Fruit fly (Drosophila melanogaster) whole organism, embryonic: Measurements from ENCODE around the gene CG10638.

Experiments used
- Atf-2 ChIP-seq: fragments of 200-800 bp; sonication (Bioruptor generic); optimal IDR thresholded peaks from 2 replicates; lab custom pipeline; 2016; ENCODE audit warnings: missing biosample characterization, missing genetic modification characterization
- Awh ChIP-seq: fragments of 200-800 bp; sonication (Bioruptor generic); IDR thresholded peaks from 2 replicates; pipeline ENCODE4, ENCODE4 v1.3.6; 2022; ENCODE audit warnings: missing biosample characterization, missing genetic modification characterization
- Bgb ChIP-seq: fragments of 200-800 bp; sonication (Bioruptor generic); IDR thresholded peaks from 2 replicates; pipeline ENCODE4 v1.3.6; 2022; ENCODE audit warnings: missing biosample characterization, missing genetic modification characterization; ENCODE audit not compliant: partially characterized antibody
- CG10431 ChIP-seq: fragments of 200-800 bp; sonication (Bioruptor generic); optimal IDR thresholded peaks from 3 replicates; lab custom pipeline; 2018; ENCODE audit warnings: missing biosample characterization, mild to moderate bottlenecking, missing genetic modification characterization
- CG10543 ChIP-seq: fragments of 200-800 bp; sonication (Bioruptor generic); optimal IDR thresholded peaks from 3 replicates; lab custom pipeline; 2017; ENCODE audit warnings: missing biosample characterization, mild to moderate bottlenecking, missing genetic modification characterization, moderate library complexity
- CG10959 ChIP-seq: fragments of 200-800 bp; sonication (Bioruptor generic); IDR thresholded peaks from 2 replicates; pipeline ENCODE4 v1.3.6; 2022; ENCODE audit warnings: missing biosample characterization, missing genetic modification characterization
- CG11247 ChIP-seq: fragments of 200-800 bp; sonication (Bioruptor generic); IDR thresholded peaks from 2 replicates; pipeline ENCODE4 v1.3.6; 2022; ENCODE audit warnings: missing biosample characterization, missing genetic modification characterization
- CG12659 ChIP-seq: fragments of 200-800 bp; sonication (Bioruptor generic); optimal IDR thresholded peaks from 3 replicates; lab custom pipeline; 2017; ENCODE audit warnings: mild to moderate bottlenecking, missing biosample characterization, missing genetic modification reagents, missing genetic modification characterization
- CG13296 ChIP-seq: fragments of 200-800 bp; sonication (Bioruptor generic); optimal IDR thresholded peaks from 3 replicates; lab custom pipeline; 2018; ENCODE audit warnings: missing biosample characterization, mild to moderate bottlenecking, missing genetic modification characterization
- CG15514 ChIP-seq: fragments of 200-800 bp; sonication (Bioruptor generic); optimal IDR thresholded peaks from 3 replicates; lab custom pipeline; 2017; ENCODE audit warnings: missing biosample characterization, missing genetic modification characterization, mild to moderate bottlenecking, moderate library complexity, missing genetic modification reagents
- CG17359 ChIP-seq: fragments of 200-800 bp; sonication (Bioruptor generic); optimal IDR thresholded peaks from 3 replicates; lab custom pipeline; 2018; ENCODE audit warnings: missing biosample characterization, mild to moderate bottlenecking, missing genetic modification characterization, moderate library complexity
- CG18599 ChIP-seq: fragments of 200-800 bp; sonication (Bioruptor generic); optimal IDR thresholded peaks from 3 replicates; lab custom pipeline; 2017; ENCODE audit warnings: missing biosample characterization, missing genetic modification characterization, mild to moderate bottlenecking, moderate library complexity, missing genetic modification reagents
- CG2129 ChIP-seq: fragments of 200-800 bp; sonication (Bioruptor generic); IDR thresholded peaks from 2 replicates; pipeline ENCODE4 v1.3.6; 2022; ENCODE audit warnings: missing biosample characterization, missing genetic modification characterization; ENCODE audit not compliant: partially characterized antibody
- CG31224 ChIP-seq: fragments of 200-800 bp; sonication (Bioruptor generic); IDR thresholded peaks from 2 replicates; pipeline ENCODE4 v1.3.6; 2022; ENCODE audit warnings: missing biosample characterization, missing genetic modification characterization
- CG32767 ChIP-seq: fragments of 200-800 bp; sonication (Bioruptor generic); IDR thresholded peaks from 2 replicates; pipeline ENCODE4 v1.3.6; 2022; ENCODE audit warnings: missing biosample characterization, missing genetic modification characterization
- CG34376 ChIP-seq: fragments of 200-800 bp; sonication (Bioruptor generic); optimal IDR thresholded peaks from 2 replicates; lab custom pipeline; 2018; ENCODE audit warnings: missing biosample characterization, mild to moderate bottlenecking, missing genetic modification characterization
- CG6175 ChIP-seq: fragments of 200-800 bp; sonication (Bioruptor generic); IDR thresholded peaks from 3 replicates; pipeline ENCODE4 v1.3.6; 2022; ENCODE audit warnings: missing biosample characterization, missing genetic modification characterization
- CG6654 ChIP-seq: fragments of 200-800 bp; sonication (Bioruptor generic); optimal IDR thresholded peaks from 2 replicates; lab custom pipeline; 2017; ENCODE audit warnings: missing biosample characterization, mild to moderate bottlenecking, missing genetic modification characterization
- CG6683 ChIP-seq: fragments of 200-800 bp; sonication (Bioruptor generic); optimal IDR thresholded peaks from 2 replicates; lab custom pipeline; 2017; ENCODE audit warnings: missing biosample characterization, mild to moderate bottlenecking, missing genetic modification characterization, missing genetic modification reagents
- CG6791 ChIP-seq: fragments of 200-800 bp; sonication (Bioruptor generic); IDR thresholded peaks from 3 replicates; pipeline ENCODE4 v1.3.6; 2022; ENCODE audit warnings: missing biosample characterization, missing genetic modification characterization; ENCODE audit not compliant: partially characterized antibody
- CG7987 ChIP-seq: fragments of 200-800 bp; sonication (Bioruptor generic); optimal IDR thresholded peaks from 2 replicates; lab custom pipeline; 2018; ENCODE audit warnings: missing biosample characterization, mild to moderate bottlenecking, missing genetic modification characterization, moderate library complexity
- CHES-1-like ChIP-seq: fragments of 200-800 bp; sonication (Bioruptor generic); optimal IDR thresholded peaks from 2 replicates; lab custom pipeline; 2016; ENCODE audit warnings: missing biosample characterization, missing genetic modification characterization
- D19B ChIP-seq: fragments of 200-800 bp; sonication (Bioruptor generic); optimal IDR thresholded peaks from 2 replicates; lab custom pipeline; 2017; ENCODE audit warnings: missing biosample characterization, mild to moderate bottlenecking, missing genetic modification characterization
- E2f1 ChIP-seq: fragments of 200-800 bp; sonication (Bioruptor generic); IDR thresholded peaks from 2 replicates; pipeline ENCODE4 v1.3.6; 2022; ENCODE audit warnings: missing biosample characterization, missing genetic modification characterization
- E2f2 ChIP-seq: fragments of 200-800 bp; sonication (Bioruptor generic); IDR thresholded peaks from 2 replicates; pipeline ENCODE4 v1.3.6; 2022; ENCODE audit warnings: missing biosample characterization, missing genetic modification characterization
- Ets97D ChIP-seq: fragments of 200-800 bp; sonication (Bioruptor generic); optimal IDR thresholded peaks from 3 replicates; lab custom pipeline; 2016; ENCODE audit warnings: missing biosample characterization, missing genetic modification characterization
- Fer1 ChIP-seq: fragments of 200-800 bp; sonication (Bioruptor generic); optimal IDR thresholded peaks from 2 replicates; lab custom pipeline; 2017; ENCODE audit warnings: missing biosample characterization, mild to moderate bottlenecking, missing genetic modification characterization
- GATAe ChIP-seq: fragments of 200-800 bp; sonication (Bioruptor generic); conservative IDR thresholded peaks from 2 replicates; pipeline ENCODE4 v1.3.6; 2022; ENCODE audit warnings: missing biosample characterization, missing genetic modification characterization
- HmgZ ChIP-seq: fragments of 200-800 bp; sonication (Bioruptor generic); optimal IDR thresholded peaks from 2 replicates; lab custom pipeline; 2018; ENCODE audit warnings: missing biosample characterization, mild to moderate bottlenecking, missing genetic modification characterization
- Hmr ChIP-seq: fragments of 200-800 bp; sonication (Bioruptor generic); optimal IDR thresholded peaks from 3 replicates; lab custom pipeline; 2017; ENCODE audit warnings: mild to moderate bottlenecking, missing biosample characterization, missing genetic modification reagents, missing genetic modification characterization
- Hsf ChIP-seq: fragments of 200-800 bp; sonication (Bioruptor generic); optimal IDR thresholded peaks from 3 replicates; lab custom pipeline; 2016; ENCODE audit warnings: missing biosample characterization, missing genetic modification characterization
- MESR4 ChIP-seq: fragments of 200-800 bp; sonication (Bioruptor generic); optimal IDR thresholded peaks from 2 replicates; lab custom pipeline; 2018; ENCODE audit warnings: missing biosample characterization, mild to moderate bottlenecking, missing genetic modification characterization, moderate library complexity
- Med ChIP-seq: fragments of 200-800 bp; sonication (Bioruptor generic); peaks from one replicate; lab custom pipeline; 2016; ENCODE audit warnings: missing biosample characterization, missing genetic modification characterization, mild to moderate bottlenecking, inconsistent platforms, moderate library complexity
- Meics ChIP-seq: fragments of 200-800 bp; sonication (Bioruptor generic); optimal IDR thresholded peaks from 2 replicates; lab custom pipeline; 2017; ENCODE audit warnings: missing biosample characterization, mild to moderate bottlenecking, missing genetic modification characterization
- PHDP ChIP-seq: fragments of 200-800 bp; sonication (Bioruptor generic); optimal IDR thresholded peaks from 3 replicates; lab custom pipeline; 2018; ENCODE audit warnings: missing biosample characterization, mild to moderate bottlenecking, missing genetic modification characterization, moderate library complexity
- Rfx ChIP-seq: fragments of 200-800 bp; sonication (Bioruptor generic); IDR thresholded peaks from 2 replicates; pipeline ENCODE4 v1.3.6; 2022; ENCODE audit warnings: missing biosample characterization, missing genetic modification characterization
- Usf ChIP-seq: fragments of 200-800 bp; sonication (Bioruptor generic); optimal IDR thresholded peaks from 2 replicates; lab custom pipeline; 2017; ENCODE audit warnings: missing genotype, missing biosample characterization, missing genetic modification characterization
- caup ChIP-seq: fragments of 200-800 bp; sonication (Bioruptor generic); optimal IDR thresholded peaks from 3 replicates; lab custom pipeline; 2017; ENCODE audit warnings: missing biosample characterization, mild to moderate bottlenecking, missing genetic modification characterization, moderate library complexity; ENCODE audit not compliant: severe bottlenecking
- ci ChIP-seq: fragments of 200-800 bp; sonication (Bioruptor generic); IDR thresholded peaks from 3 replicates; pipeline ENCODE4 v1.3.6; 2022; ENCODE audit warnings: missing biosample characterization, missing genetic modification characterization
- exex ChIP-seq: fragments of 200-800 bp; sonication (Bioruptor generic); optimal IDR thresholded peaks from 4 replicates; lab custom pipeline; 2018; ENCODE audit warnings: missing biosample characterization, mild to moderate bottlenecking, missing genetic modification characterization, moderate library complexity
- hbn ChIP-seq: fragments of 200-800 bp; sonication (Bioruptor generic); IDR thresholded peaks from 2 replicates; pipeline ENCODE4 v1.3.6; 2022; ENCODE audit warnings: missing biosample characterization, missing genetic modification characterization; ENCODE audit not compliant: partially characterized antibody
- insv ChIP-seq, 2 experiments: fragments of 200-800 bp; sonication (Bioruptor generic); optimal IDR thresholded peaks; 3 replicates each; lab custom pipeline; 2016 to 2018; ENCODE audit warnings: missing biosample characterization in 2 of 2, missing genetic modification characterization in 2 of 2
- jigr1 ChIP-seq: fragments of 200-800 bp; sonication (Bioruptor generic); IDR thresholded peaks from 3 replicates; pipeline ENCODE4 v1.3.6; 2022; ENCODE audit warnings: missing biosample characterization, missing genetic modification characterization
- pb ChIP-seq: fragments of 200-800 bp; sonication (Bioruptor generic); optimal IDR thresholded peaks from 3 replicates; lab custom pipeline; 2016; ENCODE audit warnings: missing biosample characterization, missing genetic modification characterization
- sens ChIP-seq: fragments of 200-800 bp; sonication (Bioruptor generic); peaks from one replicate; lab custom pipeline; 2016; ENCODE audit warnings: missing biosample characterization, missing genetic modification characterization
- sug ChIP-seq: fragments of 200-800 bp; optimal IDR thresholded peaks from 2 replicates; lab custom pipeline; 2019; ENCODE audit warnings: missing biosample characterization, mild to moderate bottlenecking, missing genetic modification characterization, moderate library complexity

Gene CG10638

DNA sequence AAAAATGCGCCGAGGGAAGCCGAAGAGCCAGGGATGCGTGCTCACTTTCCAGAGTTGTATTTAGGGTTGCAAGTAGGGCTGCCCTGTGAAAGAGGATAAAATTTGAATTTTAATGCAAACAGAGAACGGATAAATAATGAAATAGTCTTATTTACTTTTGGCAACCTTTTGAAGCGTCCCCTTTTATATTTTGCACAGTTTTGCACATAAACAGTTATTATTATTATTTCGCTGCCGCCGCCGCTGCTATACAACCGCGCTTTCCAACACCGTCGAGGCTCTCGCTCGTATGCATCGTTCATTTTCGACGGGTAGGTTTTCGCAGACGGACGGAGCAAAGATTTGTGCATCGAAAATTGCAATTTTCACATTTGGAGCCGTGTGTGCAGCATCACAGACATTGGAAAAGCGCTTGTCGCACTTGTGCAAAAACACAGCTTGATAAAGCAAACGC, 13.7 kb upstream of the CG10638 start, which contains the start of the genes sti and tral (continued):
- no peak for TF ChIP-seq Bgb (GFP tag; lab: Robert Waterston, UW)
- peak; percentile 67 for TF ChIP-seq CG10431 (GFP tag; lab: Kevin White, UChicago)
- peak; percentile 67; the same call in 1 of the 2 replicates for TF ChIP-seq CG32767 (GFP tag; lab: Robert Waterston, UW)
- peak; percentile 90 for TF ChIP-seq Hmr
- TF ChIP-seq CG12659 (GFP tag; lab: Kevin White, UChicago): peak; percentile 92
- TF ChIP-seq, all 482 proteins: peak for 419

DNA sequence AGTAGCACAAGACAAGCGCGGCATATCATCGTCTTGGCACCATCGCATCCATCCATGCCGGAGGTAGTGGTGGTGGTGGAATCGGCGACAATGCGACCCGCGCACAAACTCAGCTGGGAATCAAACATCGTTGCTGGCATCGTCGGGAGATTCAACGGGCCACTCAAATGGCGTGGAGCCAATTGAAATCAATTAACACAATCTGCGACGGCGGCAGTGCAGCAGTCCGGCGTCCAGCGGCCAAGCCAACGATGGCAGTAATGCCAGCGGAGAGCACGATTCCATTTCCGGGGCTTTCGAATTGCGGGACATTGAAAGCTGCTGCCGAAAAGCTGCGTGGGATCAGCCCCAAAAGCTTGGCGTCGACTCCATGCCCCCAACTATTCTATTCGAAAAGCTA, 6.5 kb upstream of the CG10638 start, which contains the start of gene CG10654:
Gene CG10654, minus strand, starts transcription at position 270 of the 400 bp plus-strand sequence.
- TF ChIP-seq CG6683 (GFP tag; lab: Kevin White, UChicago) (peak; percentile 4), CG17359 (tag; lab: Kevin White, UChicago) (no peak), Ets97D (peak; percentile 38), CG6654 (GFP tag; lab: Kevin White, UChicago) (no peak), CHES-1-like (GFP tag; lab: Kevin White, UChicago) (no peak), CG11247 (GFP tag; lab: Robert Waterston, UW) (no peak), MESR4 (GFP tag; lab: Kevin White, UChicago) (peak; percentile 7), CG13296 (GFP tag; lab: Kevin White, UChicago) (peak; percentile 15), CG10543 (GFP tag; lab: Kevin White, UChicago) (no peak), Rfx (GFP tag; lab: Robert Waterston, UW) (0 out of 2 replicates have a peak, but pooled peaks have one; percentile 18), Fer1 (peak; percentile 41), ci (GFP tag; lab: Robert Waterston, UW) (peak; percentile 60; the same call in 2 of the 3 replicates), caup (GFP tag; lab: Kevin White, UChicago) (no peak), Meics (GFP tag; lab: Kevin White, UChicago) (no peak), CG18599 (GFP tag; lab: Kevin White, UChicago) (peak; percentile 37), CG6791 (GFP tag; lab: Robert Waterston, UW) (0 out of 3 replicates have a peak, but pooled peaks have one; percentile 38), E2f2 (peak; percentile 10; the same call in 1 of the 2 replicates), CG7987 (peak; percentile 33), sens (GFP tag; lab: Kevin White, UChicago) (peak; percentile 51), CG15514 (GFP tag; lab: Kevin White, UChicago) (peak; percentile 28), CG34376 (GFP tag; lab: Kevin White, UChicago) (peak; percentile 45), Atf-2 (no peak), CG10959 (GFP tag; lab: Robert Waterston, UW) (no peak), Awh (0 out of 2 replicates have a peak, but pooled peaks have one; percentile 11), CG6175 (GFP tag; lab: Robert Waterston, UW) (peak; percentile 14; the same call in 1 of the 3 replicates), pb (GFP tag; lab: Kevin White, UChicago) (peak; percentile 9), Med (GFP tag; lab: Kevin White, UChicago) (peak; percentile 70)

DNA sequence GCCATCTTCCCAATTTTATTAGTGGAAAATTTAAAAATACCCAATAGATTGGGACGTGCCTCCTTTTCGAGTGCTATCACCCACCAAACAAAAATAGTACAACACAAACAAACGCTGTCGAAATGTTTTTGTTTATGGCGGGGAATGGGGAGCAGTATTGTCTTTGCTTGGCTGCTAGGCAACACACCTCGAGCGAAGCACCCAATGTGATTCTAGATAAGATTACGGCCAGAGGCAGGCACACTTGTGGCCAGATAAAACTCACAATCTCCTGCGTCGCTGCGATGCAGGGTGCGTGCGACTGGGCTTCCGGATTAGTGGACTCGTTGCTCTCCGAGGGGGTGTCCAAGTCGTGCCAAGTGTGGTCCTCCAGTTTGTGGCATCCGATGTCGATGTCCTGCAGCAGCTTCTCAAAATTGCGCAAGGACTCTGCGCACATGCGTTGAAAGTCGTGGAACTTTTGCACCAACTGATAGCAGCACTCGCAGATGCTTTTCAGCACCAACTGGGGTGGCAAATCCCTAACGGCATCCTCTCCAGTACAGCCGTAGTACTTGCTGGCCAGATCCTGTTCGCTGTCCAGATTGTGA, 5.9 kb upstream of the CG10638 start:
- TF ChIP-seq Hsf (GFP tag; lab: Kevin White, UChicago): no peak
- no peak for TF ChIP-seq Usf (GFP tag; lab: Kevin White, UChicago)
- peak; percentile 72 for TF ChIP-seq GATAe (GFP tag; lab: Robert Waterston, UW)
- TF ChIP-seq CG31224 (GFP tag; lab: Robert Waterston, UW): no peak
- TF ChIP-seq D19B (GFP tag; lab: Kevin White, UChicago): no peak
- TF ChIP-seq sug: peak; percentile 68
- TF ChIP-seq insv (GFP tag; optimal IDR thresholded peaks at IDR 0.05; lab: Kevin White, UChicago): no peak
- TF ChIP-seq CG2129 (GFP tag; lab: Robert Waterston, UW): no peak
- no peak for TF ChIP-seq PHDP (tag; lab: Kevin White, UChicago)
- no peak for TF ChIP-seq pb (GFP tag; lab: Kevin White, UChicago)
- peak; percentile 33 for TF ChIP-seq HmgZ (tag; lab: Kevin White, UChicago)
- TF ChIP-seq jigr1 (GFP tag; lab: Robert Waterston, UW): no peak
- peak; percentile 26 for TF ChIP-seq exex (tag; lab: Kevin White, UChicago)
- peak; percentile 16 for TF ChIP-seq CG10543 (GFP tag; lab: Kevin White, UChicago)
- no peak for TF ChIP-seq E2f1 (GFP tag; lab: Robert Waterston, UW)
- TF ChIP-seq hbn: no peak
